Worm (Caenorhabditis elegans): ENCODE results near the gene Y5H2B.3.

Gene Y5H2B.3

DNA sequence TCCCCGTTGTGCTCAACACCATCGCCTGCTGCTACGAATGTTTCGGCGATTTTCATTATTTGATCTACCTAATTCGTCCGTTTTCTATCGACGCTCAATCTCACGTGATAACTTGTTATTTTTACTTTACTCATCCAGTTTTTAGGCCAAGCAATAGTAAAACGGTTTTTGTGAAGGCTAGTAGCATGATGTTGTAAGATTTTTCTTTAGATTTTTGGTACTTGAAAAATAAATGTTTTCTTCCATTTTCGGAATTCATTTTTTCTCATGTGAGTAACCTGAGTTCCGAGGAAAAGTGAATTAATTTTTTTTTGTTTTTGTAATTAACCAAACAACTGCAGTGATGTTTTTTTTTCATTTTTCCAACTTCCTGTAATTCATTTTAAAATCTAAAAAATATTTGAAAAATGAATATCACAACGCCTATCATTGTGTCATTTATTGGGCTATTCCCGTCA is 10.8 kb upstream of the Y5H2B.3 start, which contains the start of gene srbc-17:
Gene srbc-17 (plus strand): TSS at position 408 of the 458 bp plus-strand sequence.
- no peak for TF ChIP-seq F49E8.2 (tag; optimal IDR thresholded peaks at IDR 0.05; ENCODE audit: borderline replicate concordance)
- peak in 1 of 2 experiments; percentile 94 for TF ChIP-seq unc-62 (GFP tag; optimal IDR thresholded peaks at IDR 0.05 in 1 of 2)
- TF ChIP-seq unc-62 (tag; optimal IDR thresholded peaks at IDR 0.05) = no peak

DNA sequence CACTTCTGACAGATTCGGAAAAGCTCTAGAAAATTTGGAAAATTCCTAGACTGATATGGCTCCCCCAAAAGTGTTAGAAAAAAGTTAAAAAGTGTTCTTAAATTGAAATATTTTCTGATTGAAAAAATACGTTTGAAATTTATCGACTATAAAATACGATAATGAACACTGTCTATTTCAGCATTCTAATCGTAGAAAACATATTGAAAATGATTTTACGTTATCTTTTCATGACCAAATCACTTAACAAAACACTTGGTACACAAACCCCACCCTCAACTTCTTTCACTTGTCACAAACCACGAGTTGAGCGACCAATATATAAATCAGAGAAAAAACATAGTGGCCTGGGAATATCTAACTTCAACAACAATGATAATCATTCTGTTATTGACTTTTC is 8.9 kb upstream of the Y5H2B.3 start, which contains the start of gene cyp-33C1:
Gene cyp-33C1 (plus strand): TSS at position 301 of the 400 bp plus-strand sequence.
- no peak for TF ChIP-seq mep-1 (tag; optimal IDR thresholded peaks at IDR 0.05)
- TF ChIP-seq spr-3 (GFP tag; optimal IDR thresholded peaks at IDR 0.05) = no peak
- TF ChIP-seq nhr-28 (tag; optimal IDR thresholded peaks at IDR 0.05) = peak; percentile 54
- TF ChIP-seq dmd-8 (GFP tag; IDR thresholded peaks at IDR 0.05) = no peak
- no peak for TF ChIP-seq ztf-11 (tag; optimal IDR thresholded peaks at IDR 0.05)
- no peak for TF ChIP-seq nhr-42 (GFP tag; IDR thresholded peaks at IDR 0.05)
- no peak for TF ChIP-seq T26A8.4 (GFP tag; IDR thresholded peaks at IDR 0.05)
- no peak for TF ChIP-seq zfp-2 (tag; optimal IDR thresholded peaks at IDR 0.05)

DNA sequence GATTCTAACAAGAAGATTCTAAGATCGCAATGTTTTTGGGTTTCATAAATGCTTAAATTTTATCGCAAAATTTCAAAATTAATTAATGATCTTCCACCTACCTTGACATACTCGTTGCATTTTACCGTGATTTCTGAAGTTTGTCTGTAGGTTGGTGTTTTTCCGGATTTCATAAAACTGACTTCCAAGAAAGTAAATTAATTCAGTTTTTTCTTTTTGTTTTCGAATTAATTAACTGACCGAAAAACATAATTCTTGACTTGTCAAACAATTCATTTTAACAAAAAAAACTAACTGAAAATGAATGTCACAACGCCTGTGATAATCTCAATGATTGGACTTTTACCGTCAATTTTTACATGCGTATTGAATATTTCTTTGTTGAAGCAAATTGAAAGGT is 6.4 kb upstream of the Y5H2B.3 start, which contains the start of gene srbc-16:
Gene srbc-16 (plus strand): TSS at position 301 of the 400 bp plus-strand sequence.
- TF ChIP-seq nhr-102 (tag; optimal IDR thresholded peaks at IDR 0.05) (no peak), dmd-9 (GFP tag; IDR thresholded peaks at IDR 0.05) (no peak), F10B5.3 (tag; optimal IDR thresholded peaks at IDR 0.05) (no peak), zip-11 (GFP tag; IDR thresholded peaks at IDR 0.05) (no peak), nhr-237 (tag; optimal IDR thresholded peaks at IDR 0.05) (no peak), set-16 (GFP tag; IDR thresholded peaks at IDR 0.05) (no peak), zfp-2 (tag; optimal IDR thresholded peaks at IDR 0.05) (no peak), mdl-1 (tag; optimal IDR thresholded peaks at IDR 0.05) (no peak), egl-27 (tag; optimal IDR thresholded peaks at IDR 0.05) (no peak), nhr-10 (tag; optimal IDR thresholded peaks at IDR 0.05) (no peak), spr-1 (tag; optimal IDR thresholded peaks at IDR 0.05) (no peak), nhr-76 (tag; optimal IDR thresholded peaks at IDR 0.05) (no peak), duxl-1 (tag; optimal IDR thresholded peaks at IDR 0.05; ENCODE audit: poor library complexity) (no peak), ZK337.2 (GFP tag; IDR thresholded peaks at IDR 0.05) (no peak), mxl-3 (GFP tag; optimal IDR thresholded peaks at IDR 0.05) (no peak)

DNA sequence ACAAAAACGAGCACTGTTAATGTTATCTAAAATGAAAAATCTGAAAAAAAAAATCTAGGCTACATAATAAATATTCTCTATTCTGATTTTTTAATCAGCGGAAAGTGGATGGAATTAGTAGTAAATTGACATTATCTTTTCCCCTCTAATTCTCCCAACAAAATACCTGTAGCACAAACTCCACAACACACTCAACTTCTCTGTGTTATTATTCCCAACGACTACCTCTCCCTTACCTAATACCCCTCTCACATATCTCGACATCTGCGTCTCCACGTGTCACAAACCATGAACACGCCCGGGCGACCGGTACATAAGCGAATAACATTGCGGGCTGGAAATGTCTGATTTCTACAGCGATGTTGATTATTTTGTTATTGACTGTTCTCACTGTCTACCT is 4.9 kb upstream of the Y5H2B.3 start, which contains the start of gene cyp-33C2:
Gene cyp-33C2 (plus strand): TSS at position 327 of the 400 bp plus-strand sequence.
- no peak for TF ChIP-seq hlh-30 (tag; optimal IDR thresholded peaks at IDR 0.05; ENCODE audit: insufficient read depth)
- no peak for TF ChIP-seq egl-43 (GFP tag; IDR thresholded peaks at IDR 0.05)
- no peak for TF ChIP-seq R02D3.7 (tag; optimal IDR thresholded peaks at IDR 0.05)
- TF ChIP-seq lin-13 (GFP tag; optimal IDR thresholded peaks at IDR 0.05) = no peak
- TF ChIP-seq daf-16 (GFP tag; optimal IDR thresholded peaks at IDR 0.05) = no peak
- TF ChIP-seq daf-16 (tag; optimal IDR thresholded peaks at IDR 0.05) = peak; percentile 25
- no peak for TF ChIP-seq lir-3 (tag; optimal IDR thresholded peaks at IDR 0.05)
- TF ChIP-seq nhr-28 (tag; optimal IDR thresholded peaks at IDR 0.05) = peak; percentile 93
- TF ChIP-seq dmd-6 (GFP tag; IDR thresholded peaks at IDR 0.05) = peak; percentile 61
- TF ChIP-seq hmg-1.1 (GFP tag; IDR thresholded peaks at IDR 0.05) = no peak
- no peak for TF ChIP-seq nhr-11 (tag; optimal IDR thresholded peaks at IDR 0.05)

DNA sequence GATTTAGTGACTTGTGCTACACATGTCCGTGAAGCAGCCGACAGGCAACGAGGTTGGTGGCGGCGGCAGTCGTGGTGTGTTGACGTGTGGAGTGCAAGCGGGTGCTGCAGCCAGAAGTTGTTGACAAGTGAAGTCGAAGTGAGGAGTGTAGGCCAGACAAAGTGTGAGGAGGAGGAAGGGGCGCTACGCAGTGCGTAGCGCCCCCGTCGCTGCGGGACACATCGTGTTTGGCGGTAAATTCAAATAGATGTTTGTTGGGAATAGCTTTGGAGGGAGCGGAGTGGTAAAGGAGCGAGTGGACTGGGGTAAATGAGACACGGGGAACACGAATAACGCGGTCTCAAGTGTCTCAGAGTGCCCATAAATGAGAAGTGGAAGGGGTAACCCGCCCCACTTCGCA is 2.6 kb upstream of the Y5H2B.3 start:
- TF ChIP-seq aha-1 (tag) (peak; percentile 62), pqm-1 (tag; optimal IDR thresholded peaks at IDR 0.05) (no peak), set-16 (GFP tag; IDR thresholded peaks at IDR 0.05) (0 out of 2 replicates have a peak, but pooled peaks have one; percentile 32)
